Worm (Caenorhabditis elegans): Measurements from ENCODE around the gene Y69A2AR.24.

ce11 chrIV:2610974-2611373 lies 47.1 kb upstream of the Y69A2AR.24 start:
- no peak for TF ChIP-seq W03F9.2 (tag; optimal IDR thresholded peaks at IDR 0.05)
- no peak for TF ChIP-seq him-1 (tag; optimal IDR thresholded peaks at IDR 0.05)
- no peak for TF ChIP-seq dao-5 (tag; optimal IDR thresholded peaks at IDR 0.05)
